Worm (Caenorhabditis elegans) whole organism, L3 larva: ENCODE data around the gene C33F10.4.
"Not testable (repeated sequence)": the region's sequence is repeated elsewhere in the genome, so short reads cannot be mapped to it uniquely, and the experiment has no call there.

ENCODE experiments used
- R02D3.7 ChIP-seq: fragments of 150-350 bp; optimal IDR thresholded peaks from 2 replicates; lab custom pipeline; 2014; ENCODE audit warnings: missing biosample characterization, missing genetic modification characterization
- ama-1 ChIP-seq: fragments of 150-350 bp; optimal IDR thresholded peaks from 2 replicates; lab custom pipeline; 2018
- ceh-16 ChIP-seq: sonication (generic microtip); optimal IDR thresholded peaks from 2 replicates; lab custom pipeline; 2017; ENCODE audit warnings: missing biosample characterization, missing genetic modification characterization
- ceh-82 ChIP-seq: fragments of 150-350 bp; optimal IDR thresholded peaks from 2 replicates; lab custom pipeline; 2014; ENCODE audit warnings: missing biosample characterization, missing genetic modification characterization
- egl-27 ChIP-seq: sonication (generic microtip); optimal IDR thresholded peaks from 4 replicates; lab custom pipeline; 2017; ENCODE audit warnings: missing biosample characterization, missing genetic modification reagents, missing genetic modification characterization
- elt-2 ChIP-seq: sonication (generic microtip); optimal IDR thresholded peaks from 2 replicates; lab custom pipeline; 2016; ENCODE audit warnings: missing genetic modification reagents, mild to moderate bottlenecking, missing genetic modification characterization, missing compliant biosample characterization
- elt-3 ChIP-seq, 3 experiments: fragments of 150-350 bp in 1 of 3; sonication (generic microtip) in 2 of 3; optimal IDR thresholded peaks; 2 replicates in 2 of 3; 4 replicates in 1 of 3; lab custom pipeline; 2014 to 2017; ENCODE audit warnings: missing biosample characterization in 3 of 3, missing genetic modification characterization in 3 of 3
- eor-1 ChIP-seq, 2 experiments: fragments of 150-350 bp; optimal IDR thresholded peaks; 2 replicates each; lab custom pipeline; 2014 to 2018; ENCODE audit warnings: missing biosample characterization in 2 of 2, missing genetic modification characterization in 2 of 2
- fkh-10 ChIP-seq: sonication (generic microtip); optimal IDR thresholded peaks from 2 replicates; lab custom pipeline; 2017; ENCODE audit warnings: missing biosample characterization, missing genetic modification reagents, missing genetic modification characterization
- fkh-2 ChIP-seq: fragments of 150-350 bp; optimal IDR thresholded peaks from 2 replicates; lab custom pipeline; 2014; ENCODE audit warnings: missing biosample characterization, missing genetic modification reagents, missing genetic modification characterization
- fos-1 ChIP-seq: fragments of 150-350 bp; optimal IDR thresholded peaks from 2 replicates; lab custom pipeline; 2014; ENCODE audit warnings: missing biosample characterization, missing genetic modification characterization
- hmg-11 ChIP-seq: sonication (generic microtip); optimal IDR thresholded peaks from 2 replicates; lab custom pipeline; 2016; ENCODE audit warnings: missing genetic modification characterization, missing compliant biosample characterization
- lin-15B ChIP-seq: fragments of 150-350 bp; optimal IDR thresholded peaks from 2 replicates; lab custom pipeline; 2014; ENCODE audit warnings: missing biosample characterization, missing genetic modification characterization
- lin-39 ChIP-seq: fragments of 150-350 bp; optimal IDR thresholded peaks from 2 replicates; lab custom pipeline; 2018; ENCODE audit warnings: missing biosample characterization, missing genetic modification reagents, missing genetic modification characterization
- nfya-1 ChIP-seq: sonication (generic microtip); optimal IDR thresholded peaks from 2 replicates; lab custom pipeline; 2017; ENCODE audit warnings: missing genetic modification characterization, mild to moderate bottlenecking, missing compliant biosample characterization, antibody characterized with exemption, moderate library complexity; ENCODE audit not compliant: insufficient read depth
- nhr-11 ChIP-seq: fragments of 150-350 bp; optimal IDR thresholded peaks from 2 replicates; lab custom pipeline; 2014; ENCODE audit warnings: missing biosample characterization, missing genetic modification characterization
- nhr-12 ChIP-seq: fragments of 150-350 bp; optimal IDR thresholded peaks from 2 replicates; lab custom pipeline; 2014; ENCODE audit warnings: missing biosample characterization, missing genetic modification characterization
- nhr-23 ChIP-seq: fragments of 150-350 bp; optimal IDR thresholded peaks from 2 replicates; lab custom pipeline; 2014; ENCODE audit warnings: missing biosample characterization, missing genetic modification reagents, missing genetic modification characterization
- nhr-237 ChIP-seq: fragments of 150-350 bp; optimal IDR thresholded peaks from 2 replicates; lab custom pipeline; 2014; ENCODE audit warnings: missing biosample characterization, missing genetic modification characterization
- nhr-25 ChIP-seq: sonication (generic microtip); optimal IDR thresholded peaks from 2 replicates; lab custom pipeline; 2017; ENCODE audit warnings: missing biosample characterization, missing genetic modification characterization
- nhr-43 ChIP-seq: sonication (generic microtip); optimal IDR thresholded peaks from 2 replicates; lab custom pipeline; 2016; ENCODE audit warnings: mild to moderate bottlenecking, missing genetic modification characterization, missing compliant biosample characterization; ENCODE audit not compliant: poor library complexity, severe bottlenecking
- nhr-67 ChIP-seq: fragments of 150-350 bp; optimal IDR thresholded peaks from 2 replicates; lab custom pipeline; 2014; ENCODE audit warnings: missing biosample characterization, missing genetic modification characterization
- nhr-76 ChIP-seq: fragments of 150-350 bp; sonication (generic microtip); optimal IDR thresholded peaks from 5 replicates; lab custom pipeline; 2014; ENCODE audit warnings: missing biosample characterization, missing genetic modification characterization
- nhr-77 ChIP-seq: fragments of 150-350 bp; optimal IDR thresholded peaks from 2 replicates; lab custom pipeline; 2014; ENCODE audit warnings: missing biosample characterization, missing genetic modification characterization
- pha-4 ChIP-seq: fragments of 150-350 bp; optimal IDR thresholded peaks from 2 replicates; lab custom pipeline; 2014; ENCODE audit warnings: missing biosample characterization, missing genetic modification reagents, missing genetic modification characterization
- pqm-1 ChIP-seq: fragments of 150-350 bp; optimal IDR thresholded peaks from 2 replicates; lab custom pipeline; 2017; ENCODE audit warnings: missing biosample characterization, missing genetic modification characterization, inconsistent platforms
- sea-2 ChIP-seq: fragments of 150-350 bp; sonication (generic microtip); optimal IDR thresholded peaks from 4 replicates; lab custom pipeline; 2014; ENCODE audit warnings: missing biosample characterization, missing genetic modification reagents, missing genetic modification characterization
- skn-1 ChIP-seq: fragments of 150-350 bp; optimal IDR thresholded peaks from 2 replicates; lab custom pipeline; 2014; ENCODE audit warnings: missing biosample characterization, missing genetic modification characterization
- snpc-4 ChIP-seq: fragments of 150-350 bp; optimal IDR thresholded peaks from 2 replicates; lab custom pipeline; 2014; ENCODE audit warnings: missing biosample characterization, missing genetic modification characterization
- tbx-2 ChIP-seq: sonication (generic microtip); optimal IDR thresholded peaks from 2 replicates; lab custom pipeline; 2016; ENCODE audit warnings: mild to moderate bottlenecking, missing genetic modification characterization, missing compliant biosample characterization
- unc-39 ChIP-seq: sonication (generic microtip); optimal IDR thresholded peaks from 4 replicates; lab custom pipeline; 2017; ENCODE audit warnings: missing biosample characterization, missing genetic modification characterization
- zag-1 ChIP-seq: fragments of 150-350 bp; optimal IDR thresholded peaks from 2 replicates; lab custom pipeline; 2014; ENCODE audit warnings: missing biosample characterization, missing genetic modification characterization

Gene C33F10.4

DNA sequence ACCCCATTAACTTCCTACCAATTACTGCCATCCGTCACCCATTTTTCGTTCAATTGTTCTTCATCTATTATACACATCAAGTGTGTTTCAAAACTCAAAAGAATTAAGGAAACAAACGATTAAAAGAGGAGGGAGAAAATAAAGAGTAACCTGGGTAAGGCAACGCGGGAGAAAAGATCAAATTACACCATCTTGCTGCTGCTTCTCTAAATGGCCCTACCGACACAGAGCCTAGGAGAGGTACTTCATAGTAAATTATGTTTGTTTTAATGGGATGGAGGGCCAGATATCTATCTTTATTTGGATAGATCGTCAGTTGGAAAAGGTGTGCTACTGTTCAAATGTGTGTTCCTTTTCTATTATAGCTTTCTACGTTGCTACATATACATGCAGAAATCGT lies 19.8 kb downstream of the C33F10.4 start:
- TF ChIP-seq hmg-11 (tag; lab: Kevin White, UChicago) (no peak), nfya-1 (tag; lab: Kevin White, UChicago) (no peak), tbx-2 (tag; lab: Kevin White, UChicago) (no peak), snpc-4 (no peak), nhr-76 (no peak), elt-2 (tag; lab: Kevin White, UChicago) (no peak), fos-1 (tag; lab: Kevin White, UChicago) (no peak), unc-39 (tag; lab: Kevin White, UChicago) (no peak), fkh-2 (tag; lab: Kevin White, UChicago) (no peak), ceh-16 (tag; lab: Kevin White, UChicago) (no peak), lin-39 (tag; lab: Kevin White, UChicago) (no peak), skn-1 (tag; lab: Kevin White, UChicago) (no peak)
- TF ChIP-seq, all 47 proteins: peak for 0

DNA sequence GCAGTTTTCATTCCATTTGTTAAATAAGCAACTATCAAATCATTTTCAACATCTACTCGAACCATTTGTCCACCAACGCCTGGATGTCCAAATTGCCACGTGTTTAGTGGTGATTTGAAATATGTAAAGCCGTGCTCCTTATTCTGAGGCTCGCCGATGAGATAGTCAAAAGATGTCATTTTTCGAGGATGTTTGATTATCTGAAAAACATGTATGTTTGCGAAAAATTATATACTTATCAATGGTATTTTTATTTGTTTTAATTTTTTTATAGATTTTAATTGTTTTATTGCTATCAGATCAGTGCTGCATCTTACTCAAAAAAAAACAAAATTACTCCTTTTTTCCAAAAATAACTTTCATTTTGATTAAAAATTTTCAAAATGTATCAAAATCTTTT lies 23.2 kb downstream of the C33F10.4 start:
- no peak for TF ChIP-seq pqm-1 (tag; lab: Kevin White, UChicago)

DNA sequence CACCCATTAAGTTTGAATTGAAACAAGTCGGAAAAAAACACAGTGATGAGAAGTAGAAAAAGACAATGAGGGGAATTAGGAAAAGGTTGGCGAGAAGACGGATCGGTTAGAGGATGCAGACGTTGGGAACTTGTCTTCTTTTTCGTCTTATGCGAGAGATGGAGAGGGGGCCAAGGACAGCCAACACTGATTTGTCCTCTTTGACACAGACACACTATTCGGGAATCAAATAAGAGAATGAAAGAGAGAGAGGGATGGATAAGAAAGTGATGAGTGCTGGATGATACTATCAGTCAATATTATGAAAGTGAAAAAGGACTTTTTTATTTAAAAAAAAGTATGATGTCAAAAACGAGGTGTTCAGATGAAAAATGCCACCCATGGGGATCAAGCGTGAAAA lies 26.2 kb downstream of the C33F10.4 start, which contains the start of gene lact-5:
lact-5 (minus strand) TSS at position 1 of the 400 bp plus-strand sequence.
- peak in 1 of 3 experiments; percentile 10 for TF ChIP-seq elt-3 (tag; optimal IDR thresholded peaks at IDR 0.05; lab: Kevin White, UChicago)
- no peak for TF ChIP-seq pha-4
- TF ChIP-seq nhr-23 (tag; lab: Kevin White, UChicago) = peak; percentile 66
- TF ChIP-seq nhr-11 = no peak
- no peak for TF ChIP-seq nhr-67 (tag; lab: Kevin White, UChicago)
- no peak for TF ChIP-seq hmg-11 (tag; lab: Kevin White, UChicago)
- no peak for TF ChIP-seq nhr-237 (tag; lab: Kevin White, UChicago)
- no peak for TF ChIP-seq ama-1 (lab: Kevin White, UChicago)
- TF ChIP-seq fos-1 (tag; lab: Kevin White, UChicago) = no peak
- no peak for TF ChIP-seq nhr-12
- no peak for TF ChIP-seq R02D3.7
- TF ChIP-seq nhr-25 (tag; lab: Kevin White, UChicago) = peak; percentile 43
- no peak for TF ChIP-seq tbx-2 (tag; lab: Kevin White, UChicago)
- peak; percentile 16 for TF ChIP-seq nhr-43 (tag; lab: Kevin White, UChicago)
- no peak for TF ChIP-seq nhr-77 (tag; lab: Kevin White, UChicago)

DNA sequence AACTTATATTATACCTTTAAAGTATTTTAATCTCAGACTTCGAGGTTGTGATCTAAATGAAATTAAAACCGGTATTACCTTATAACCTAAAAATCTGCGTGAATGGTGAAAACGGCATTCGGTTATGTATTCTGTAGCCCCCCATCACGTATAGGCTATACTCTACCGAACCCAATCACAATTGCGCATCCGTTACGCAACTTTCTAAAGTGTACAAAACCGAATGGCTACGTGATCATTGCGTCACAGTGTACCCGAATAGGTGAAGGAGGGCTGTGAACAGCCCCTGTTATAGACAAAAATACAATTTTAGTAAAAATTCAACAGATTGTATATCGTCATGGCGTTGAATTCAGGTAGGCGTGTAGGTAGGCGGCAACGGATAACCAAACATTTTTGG lies 27.0 kb downstream of the C33F10.4 start:
- no peak for TF ChIP-seq nfya-1 (tag; lab: Kevin White, UChicago)
- no peak for TF ChIP-seq zag-1 (tag; lab: Kevin White, UChicago)
- TF ChIP-seq nhr-25 (tag; lab: Kevin White, UChicago) = no peak
- TF ChIP-seq ceh-16 (tag; lab: Kevin White, UChicago) = no peak
- no peak for TF ChIP-seq tbx-2 (tag; lab: Kevin White, UChicago)
- TF ChIP-seq fos-1 (tag; lab: Kevin White, UChicago) = no peak
- no peak for TF ChIP-seq nhr-67 (tag; lab: Kevin White, UChicago)
- TF ChIP-seq elt-3 (tag; optimal IDR thresholded peaks at IDR 0.05; lab: Kevin White, UChicago) = no peak
- no peak for TF ChIP-seq ceh-82
- no peak for TF ChIP-seq unc-39 (tag; lab: Kevin White, UChicago)
- TF ChIP-seq eor-1 (tag; optimal IDR thresholded peaks at IDR 0.05; lab: Kevin White, UChicago) = no peak
- TF ChIP-seq egl-27 = no peak
- TF ChIP-seq fkh-2 (tag; lab: Kevin White, UChicago) = no peak
- TF ChIP-seq lin-15B (tag; lab: Kevin White, UChicago) = no peak
- TF ChIP-seq fkh-10 (GFP tag; lab: Kevin White, UChicago) = no peak
- no peak for TF ChIP-seq lin-39 (tag; lab: Kevin White, UChicago)

DNA sequence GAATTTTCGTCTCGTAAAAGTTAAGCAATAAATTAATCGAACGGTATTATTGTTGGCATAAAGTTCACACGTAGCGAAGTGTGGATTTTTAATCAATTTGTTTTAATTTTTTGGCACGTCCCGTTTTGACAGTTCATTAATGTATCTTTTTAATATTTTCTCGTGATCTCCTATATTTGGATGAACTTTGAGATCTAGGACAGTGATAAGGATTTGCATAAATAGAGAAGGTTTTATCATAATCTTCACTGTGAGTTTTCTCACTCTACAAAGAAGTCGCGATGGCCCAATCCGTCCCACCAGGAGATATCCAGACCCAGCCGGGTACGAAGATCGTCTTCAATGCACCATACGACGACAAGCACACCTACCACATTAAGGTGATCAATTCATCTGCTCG lies 29.6 kb downstream of the C33F10.4 start, which contains the start of the genes C33F10.8 and msp-40:
C33F10.8 (minus strand) TSS at position 101 of the 400 bp plus-strand sequence.
msp-40 (plus strand) TSS at position 282 of the 400 bp plus-strand sequence.
- not testable (repeated sequence) for TF ChIP-seq nhr-67 (tag; lab: Kevin White, UChicago); sea-2 (GFP tag; lab: Kevin White, UChicago); lin-39 (tag; lab: Kevin White, UChicago)
